Worm (Caenorhabditis elegans) whole organism, young adult: ENCODE measurements around the gene tofu-1.
"Not testable (repeated sequence)": the region's sequence is repeated elsewhere in the genome, so short reads cannot be mapped to it uniquely, and the experiment has no call there.

Experiments
- B0336.3 ChIP-seq: fragments of 200-800 bp; sonication (Bioruptor generic); IDR thresholded peaks from 2 replicates; pipeline ENCODE4 v1.3.6; 2022; ENCODE audit warnings: missing genetic modification characterization, missing compliant biosample characterization
- F33H1.4 ChIP-seq: fragments of 200-800 bp; sonication (Bioruptor generic); IDR thresholded peaks from 2 replicates; pipeline ENCODE4 v1.3.6; 2022; ENCODE audit warnings: missing genetic modification reagents, missing genetic modification characterization, missing compliant biosample characterization
- F52B5.7 ChIP-seq: sonication (generic microtip); optimal IDR thresholded peaks from 2 replicates; lab custom pipeline; 2016; ENCODE audit warnings: mild to moderate bottlenecking, missing genetic modification characterization, missing compliant biosample characterization
- F55B11.4 ChIP-seq: sonication (generic microtip); optimal IDR thresholded peaks from 2 replicates; lab custom pipeline; 2016; ENCODE audit warnings: missing compliant biosample characterization, missing genetic modification characterization, borderline replicate concordance; ENCODE audit not compliant: insufficient read depth
- T07F8.4 ChIP-seq: sonication (generic microtip); optimal IDR thresholded peaks from 2 replicates; lab custom pipeline; 2016; ENCODE audit warnings: mild to moderate bottlenecking, missing genetic modification characterization, moderate library complexity, missing compliant biosample characterization
- T26A5.8 ChIP-seq: sonication (generic microtip); optimal IDR thresholded peaks from 2 replicates; lab custom pipeline; 2016; ENCODE audit warnings: missing genetic modification characterization, missing compliant biosample characterization
- Y53G8AR.9 ChIP-seq: fragments of 200-800 bp; sonication (Bioruptor generic); conservative IDR thresholded peaks from 2 replicates; pipeline ENCODE4 v1.3.6; 2022; ENCODE audit warnings: missing genetic modification reagents, missing genetic modification characterization, missing compliant biosample characterization
- Y95B8A.8 ChIP-seq: fragments of 200-800 bp; sonication (Bioruptor generic); IDR thresholded peaks from 2 replicates; pipeline ENCODE4 v1.3.6; 2022; ENCODE audit warnings: missing genetic modification reagents, missing genetic modification characterization, missing compliant biosample characterization
- ZK185.1 ChIP-seq: sonication (generic microtip); optimal IDR thresholded peaks from 2 replicates; lab custom pipeline; 2016; ENCODE audit warnings: mild to moderate bottlenecking, missing genetic modification characterization, missing compliant biosample characterization; ENCODE audit not compliant: poor library complexity, severe bottlenecking
- attf-3 ChIP-seq: fragments of 200-800 bp; sonication (Bioruptor generic); conservative IDR thresholded peaks from 2 replicates; pipeline ENCODE4 v1.3.6; 2022; ENCODE audit warnings: missing genetic modification reagents, missing genetic modification characterization, missing compliant biosample characterization
- cebp-1 ChIP-seq, 2 experiments: fragments of 200-800 bp in 1 of 2; sonication (Bioruptor generic) in 1 of 2; sonication (generic microtip) in 1 of 2; IDR thresholded peaks in 1 of 2; optimal IDR thresholded peaks in 1 of 2; 2 replicates each; pipeline versions ENCODE4 v1.3.6 to Lab custom; 2017 to 2022; ENCODE audit warnings: missing compliant biosample characterization in 2 of 2, missing genetic modification characterization in 2 of 2, mild to moderate bottlenecking in 1 of 2, missing genetic modification reagents in 1 of 2, moderate library complexity in 1 of 2
- cebp-2 ChIP-seq: fragments of 200-800 bp; sonication (Bioruptor generic); IDR thresholded peaks from 2 replicates; pipeline ENCODE4 v1.3.6; 2022; ENCODE audit warnings: missing genetic modification characterization, missing compliant biosample characterization
- dox-1 ChIP-seq: fragments of 200-800 bp; sonication (Bioruptor generic); IDR thresholded peaks from 2 replicates; pipeline ENCODE4 v1.3.6; 2022; ENCODE audit warnings: missing genetic modification reagents, missing genetic modification characterization, missing compliant biosample characterization
- dpff-1 ChIP-seq: sonication (generic microtip); optimal IDR thresholded peaks from 2 replicates; lab custom pipeline; 2017; ENCODE audit warnings: mild to moderate bottlenecking, missing genetic modification characterization, missing compliant biosample characterization
- dpl-1 ChIP-seq: fragments of 150-350 bp; optimal IDR thresholded peaks from 2 replicates; lab custom pipeline; 2014; ENCODE audit warnings: missing biosample characterization, missing genetic modification reagents, missing genetic modification characterization
- egl-18 ChIP-seq: fragments of 200-800 bp; sonication (Bioruptor generic); IDR thresholded peaks from 2 replicates; pipeline ENCODE4 v1.3.6; 2022; ENCODE audit warnings: missing genetic modification reagents, missing genetic modification characterization, missing compliant biosample characterization
- fkh-3 ChIP-seq: sonication (generic microtip); optimal IDR thresholded peaks from 2 replicates; lab custom pipeline; 2016; ENCODE audit warnings: mild to moderate bottlenecking, missing genetic modification characterization, missing compliant biosample characterization
- gei-17 ChIP-seq: fragments of 200-800 bp; sonication (Bioruptor generic); optimal IDR thresholded peaks from 2 replicates; lab custom pipeline; 2018; ENCODE audit warnings: mild to moderate bottlenecking, missing genetic modification characterization, missing compliant biosample characterization
- hrde-1 ChIP-seq: sonication (generic microtip); optimal IDR thresholded peaks from 2 replicates; lab custom pipeline; 2016; ENCODE audit warnings: missing genetic modification characterization, mild to moderate bottlenecking, missing compliant biosample characterization, moderate library complexity, missing genotype, missing genetic modification reagents, borderline replicate concordance
- hsf-1 ChIP-seq: fragments of 200-800 bp; sonication (Bioruptor generic); IDR thresholded peaks from 2 replicates; pipeline ENCODE4 v1.3.6; 2022; ENCODE audit warnings: missing genetic modification reagents, missing genetic modification characterization, missing compliant biosample characterization
- lag-1 ChIP-seq: fragments of 200-800 bp; sonication (Bioruptor generic); IDR thresholded peaks from 2 replicates; pipeline ENCODE4 v1.3.6; 2022; ENCODE audit warnings: missing genetic modification reagents, missing genetic modification characterization, missing compliant biosample characterization
- let-607 ChIP-seq, 2 experiments: fragments of 200-800 bp in 1 of 2; sonication (Bioruptor generic) in 1 of 2; sonication (generic microtip) in 1 of 2; optimal IDR thresholded peaks; 2 replicates each; lab custom pipeline; 2016 to 2018; ENCODE audit warnings: mild to moderate bottlenecking in 2 of 2, missing compliant biosample characterization in 2 of 2, missing genetic modification characterization in 2 of 2, moderate library complexity in 2 of 2, missing genotype in 1 of 2
- lir-1 ChIP-seq: fragments of 200-800 bp; sonication (Bioruptor generic); conservative IDR thresholded peaks from 2 replicates; pipeline ENCODE4 v1.3.6; 2022; ENCODE audit warnings: missing genetic modification reagents, missing genetic modification characterization, missing compliant biosample characterization
- lsy-27 ChIP-seq: sonication (generic microtip); optimal IDR thresholded peaks from 2 replicates; lab custom pipeline; 2017; ENCODE audit warnings: missing genetic modification characterization, mild to moderate bottlenecking, missing compliant biosample characterization, antibody characterized with exemption, missing genotype, borderline replicate concordance; ENCODE audit not compliant: insufficient read depth
- madf-8 ChIP-seq: fragments of 200-800 bp; sonication (Bioruptor generic); conservative IDR thresholded peaks from 2 replicates; pipeline ENCODE4 v1.3.6; 2022; ENCODE audit warnings: missing genetic modification reagents, missing genetic modification characterization, missing compliant biosample characterization
- nhr-179 ChIP-seq: sonication (generic microtip); optimal IDR thresholded peaks from 2 replicates; lab custom pipeline; 2016; ENCODE audit warnings: mild to moderate bottlenecking, missing genetic modification characterization, missing compliant biosample characterization
- pha-4 ChIP-seq: fragments of 150-350 bp; sonication (generic microtip); optimal IDR thresholded peaks from 2 replicates; lab custom pipeline; 2014; ENCODE audit warnings: missing biosample characterization, missing genetic modification reagents, missing genetic modification characterization
- rpc-1 ChIP-seq, 2 experiments: fragments of 150-350 bp in 1 of 2; sonication (generic microtip) in 1 of 2; optimal IDR thresholded peaks; 2 replicates each; lab custom pipeline; 2014 to 2018; ENCODE audit warnings: missing biosample characterization in 1 of 2, missing genetic modification characterization in 1 of 2, missing genetic modification reagents in 1 of 2, missing genotype in 1 of 2
- sea-2 ChIP-seq: fragments of 200-800 bp; sonication (Bioruptor generic); IDR thresholded peaks from 2 replicates; pipeline ENCODE4 v1.3.6; 2022; ENCODE audit warnings: missing genetic modification characterization, missing compliant biosample characterization
- tbp1 ChIP-seq: fragments of 200-800 bp; sonication (Bioruptor generic); optimal IDR thresholded peaks from 2 replicates; lab custom pipeline; 2018; ENCODE audit warnings: mild to moderate bottlenecking, missing genetic modification characterization, missing compliant biosample characterization
- zim-3 ChIP-seq: sonication (generic microtip); optimal IDR thresholded peaks from 2 replicates; lab custom pipeline; 2017; ENCODE audit warnings: mild to moderate bottlenecking, missing genetic modification characterization, moderate library complexity, missing compliant biosample characterization
- ztf-18 ChIP-seq: sonication (generic microtip); optimal IDR thresholded peaks from 2 replicates; lab custom pipeline; 2016; ENCODE audit warnings: missing genotype, mild to moderate bottlenecking, missing genetic modification characterization, missing compliant biosample characterization
- ztf-26 ChIP-seq: sonication (generic microtip); optimal IDR thresholded peaks from 2 replicates; lab custom pipeline; 2017; ENCODE audit warnings: missing genetic modification characterization, missing compliant biosample characterization
- ztf-6 ChIP-seq: fragments of 200-800 bp; sonication (Bioruptor generic); IDR thresholded peaks from 2 replicates; pipeline ENCODE4 v1.3.6; 2022; ENCODE audit warnings: missing genetic modification reagents, missing genetic modification characterization, missing compliant biosample characterization

Gene tofu-1

DNA sequence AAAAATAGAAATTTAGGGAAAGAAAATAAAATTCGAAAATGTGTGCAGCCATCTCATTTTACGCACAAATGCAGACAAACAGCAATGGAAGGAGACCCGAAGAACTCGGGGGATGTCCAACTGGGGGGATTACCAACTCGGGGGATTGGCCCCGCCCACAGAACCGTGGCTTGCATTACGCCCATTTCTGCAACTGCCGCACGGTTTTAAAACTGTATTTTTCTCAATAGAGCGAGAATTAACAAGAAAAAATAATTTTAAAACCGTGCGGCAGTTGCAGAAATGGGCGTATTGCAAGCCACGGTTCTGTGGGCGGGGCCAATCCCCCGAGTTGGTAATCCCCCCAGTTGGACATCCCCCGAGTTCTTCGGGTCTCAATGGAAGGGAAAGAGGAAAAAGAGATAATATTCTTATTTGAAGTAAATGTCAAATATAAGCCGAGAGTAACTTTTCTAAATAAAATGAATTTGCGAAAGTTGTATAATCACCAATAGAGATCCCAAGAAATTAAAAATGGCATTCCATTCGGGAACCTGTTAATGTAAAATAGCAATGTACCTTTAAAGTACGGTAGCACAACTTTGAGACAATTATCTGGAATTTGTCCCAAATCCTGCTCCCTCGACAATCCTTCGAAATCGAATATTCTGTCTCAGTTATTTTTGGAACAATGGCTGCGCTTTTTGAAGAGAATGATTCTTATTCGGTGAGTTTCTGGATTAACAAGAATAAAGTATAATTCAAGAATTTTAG, at the start of gene tofu-1, which contains the start of gene ruvb-1 (continued):
- 0 out of 2 replicates have a peak, but pooled peaks have one; percentile 15 for TF ChIP-seq madf-8
- TF ChIP-seq hsf-1 (GFP tag; lab: Robert Waterston, UW), result 0 out of 2 replicates have a peak, but pooled peaks have one; percentile 38
- TF ChIP-seq tbp1 (GFP tag; lab: Kevin White, UChicago), result peak; percentile 14
- TF ChIP-seq ztf-26, result peak; percentile 58
- peak; percentile 34 for TF ChIP-seq rpc-1 (optimal IDR thresholded peaks at IDR 0.05; lab: Kevin White, UChicago)
- not testable (repeated sequence) for TF ChIP-seq rpc-1 (tag; optimal IDR thresholded peaks at IDR 0.05; lab: Kevin White, UChicago)
- 0 out of 2 replicates have a peak, but pooled peaks have one; percentile 14 for TF ChIP-seq Y95B8A.8 (GFP tag; lab: Robert Waterston, UW)
- TF ChIP-seq cebp-1 (GFP tag; IDR thresholded peaks at IDR 0.05; lab: Robert Waterston, UW), result 0 out of 2 replicates have a peak, but pooled peaks have one; percentile 63
- TF ChIP-seq cebp-1 (tag; optimal IDR thresholded peaks at IDR 0.05; lab: Kevin White, UChicago), result peak; percentile 69
- TF ChIP-seq ZK185.1, result peak; percentile 58
- 0 out of 2 replicates have a peak, but pooled peaks have one; percentile 15 for TF ChIP-seq B0336.3
- TF ChIP-seq, all 124 proteins: peak for 53; not testable (repeated sequence) for 71

DNA sequence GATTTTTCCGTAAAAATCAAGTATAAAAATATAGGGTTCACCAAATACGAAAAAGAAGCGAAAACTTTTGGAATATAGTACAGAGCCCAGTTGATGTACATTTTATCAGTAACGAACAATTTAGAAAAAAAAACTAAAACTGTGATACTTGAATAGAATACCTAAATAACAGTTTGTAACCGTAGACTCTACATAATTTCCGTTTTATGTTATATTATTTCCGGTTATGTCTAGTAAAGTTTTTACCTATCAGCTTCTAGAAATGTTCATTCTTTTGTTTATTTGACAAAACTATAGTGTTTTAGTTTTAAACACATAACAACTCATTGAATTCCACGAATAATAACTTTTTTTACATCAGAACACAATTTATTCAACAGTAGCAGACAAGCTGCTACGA, 43.5 kb upstream of the tofu-1 start, which contains the start of gene srj-33:
srj-33 (minus strand) TSS at position 101 of the 400 bp plus-strand sequence.
- TF ChIP-seq F33H1.4 (GFP tag; lab: Robert Waterston, UW) (no peak), F55B11.4 (tag; lab: Kevin White, UChicago) (no peak), egl-18 (GFP tag; lab: Robert Waterston, UW) (no peak), hrde-1 (tag; lab: Kevin White, UChicago) (no peak), gei-17 (GFP tag; lab: Kevin White, UChicago) (no peak), Y95B8A.8 (GFP tag; lab: Robert Waterston, UW) (no peak), attf-3 (no peak), ztf-6 (no peak), hsf-1 (GFP tag; lab: Robert Waterston, UW) (no peak), cebp-2 (GFP tag; lab: Robert Waterston, UW) (no peak), lag-1 (GFP tag; lab: Robert Waterston, UW) (no peak), lir-1 (GFP tag; lab: Robert Waterston, UW) (no peak), dox-1 (GFP tag; lab: Robert Waterston, UW) (no peak), dpl-1 (no peak), sea-2 (GFP tag; lab: Robert Waterston, UW) (no peak), let-607 (tag; optimal IDR thresholded peaks at IDR 0.05; lab: Kevin White, UChicago) (no peak), T07F8.4 (tag; lab: Kevin White, UChicago) (no peak), pha-4 (tag; lab: Kevin White, UChicago) (no peak), Y53G8AR.9 (GFP tag; lab: Robert Waterston, UW) (no peak)

DNA sequence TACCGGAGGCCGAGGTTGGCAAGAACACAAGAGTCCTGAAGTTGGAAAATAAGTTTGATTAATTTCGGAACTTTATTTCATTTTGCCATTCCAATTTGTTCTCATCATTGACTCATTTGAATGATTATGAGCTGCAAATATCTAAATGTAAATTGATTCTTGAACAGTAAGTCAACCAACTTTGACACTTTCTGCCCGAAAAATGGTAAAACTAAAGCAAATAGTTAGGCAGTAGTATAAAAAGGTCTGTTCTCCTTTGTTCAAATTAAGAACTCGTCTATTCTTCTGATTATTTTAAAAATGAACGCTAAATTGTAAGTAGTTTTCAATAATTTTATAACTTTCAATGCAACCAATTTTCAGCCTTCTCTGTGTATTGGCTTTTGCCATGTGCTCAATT, 37.9 kb upstream of the tofu-1 start, which contains the start of gene fipr-12:
fipr-12 (plus strand) TSS at position 301 of the 400 bp plus-strand sequence.
- TF ChIP-seq F52B5.7 (tag; lab: Kevin White, UChicago), result no peak
- no peak for TF ChIP-seq zim-3 (tag; lab: Kevin White, UChicago)
- no peak for TF ChIP-seq ztf-18 (tag; lab: Kevin White, UChicago)
- no peak for TF ChIP-seq dpff-1
- no peak for TF ChIP-seq nhr-179
- no peak for TF ChIP-seq lsy-27 (tag; lab: Kevin White, UChicago)
- TF ChIP-seq hsf-1 (GFP tag; lab: Robert Waterston, UW), result no peak
- TF ChIP-seq T26A5.8 (tag; lab: Kevin White, UChicago), result no peak
- no peak for TF ChIP-seq fkh-3
